Fruit fly (Drosophila melanogaster): ENCODE data around the gene sdt.

The sdt gene

DNA sequence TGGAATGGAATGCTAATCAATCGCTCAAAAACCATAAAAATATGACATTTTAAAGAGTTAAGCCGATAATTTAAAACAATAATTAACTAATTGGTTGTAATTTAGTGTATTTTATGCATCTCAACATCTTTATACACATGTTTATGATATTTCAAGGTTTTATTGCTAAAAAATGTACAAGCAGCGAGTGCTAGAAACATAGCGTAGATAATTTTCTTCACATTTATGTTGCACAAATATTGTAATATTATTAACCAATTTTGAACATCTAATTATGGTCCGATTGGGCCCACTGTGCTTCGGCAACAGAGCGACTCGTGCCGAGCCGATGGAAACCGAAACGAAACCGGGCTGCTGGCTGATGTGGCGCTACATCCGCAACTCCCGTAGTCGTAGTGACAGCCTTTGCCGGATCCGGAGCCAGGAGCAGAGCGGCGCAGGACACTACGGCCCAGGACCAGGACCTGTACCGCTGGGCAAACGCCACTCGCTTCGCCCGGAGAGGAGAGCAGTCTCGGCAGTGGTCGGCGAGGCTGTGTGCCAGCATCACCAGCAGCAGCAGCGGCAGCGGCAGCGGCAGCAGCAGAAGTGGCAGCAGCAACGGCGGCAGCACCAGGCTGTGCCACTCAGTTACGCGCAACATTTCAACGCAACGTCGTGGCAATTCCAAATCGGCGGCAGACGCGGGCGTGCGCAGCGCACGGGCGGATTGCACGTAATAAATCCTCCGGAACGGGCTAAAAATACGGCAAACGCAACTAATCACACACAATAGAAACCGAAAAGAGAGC, at the start of gene sdt:
TSS of gene sdt (plus strand) at position 385 of the 791 bp plus-strand sequence.
- TF ChIP-seq Eip78C (GFP tag) = peak; percentile 75
- peak; percentile 70 for TF ChIP-seq svp (GFP tag)
- peak in 1 of 2 experiments; percentile 48 for TF ChIP-seq ss (GFP tag; optimal IDR thresholded peaks at IDR 0.05)
- peak; percentile 42 for TF ChIP-seq CG32006 (GFP tag; optimal IDR thresholded peaks at IDR 0.05)
- TF ChIP-seq CG3919 (GFP tag; optimal IDR thresholded peaks at IDR 0.05) = no peak
- TF ChIP-seq net (GFP tag; optimal IDR thresholded peaks at IDR 0.05) = peak; percentile 11
- peak; percentile 10 for TF ChIP-seq dsx (GFP tag; optimal IDR thresholded peaks at IDR 0.05; ENCODE audit: poor library complexity, severe bottlenecking)
- no peak for TF ChIP-seq CG7368 (GFP tag; optimal IDR thresholded peaks at IDR 0.05)

DNA sequence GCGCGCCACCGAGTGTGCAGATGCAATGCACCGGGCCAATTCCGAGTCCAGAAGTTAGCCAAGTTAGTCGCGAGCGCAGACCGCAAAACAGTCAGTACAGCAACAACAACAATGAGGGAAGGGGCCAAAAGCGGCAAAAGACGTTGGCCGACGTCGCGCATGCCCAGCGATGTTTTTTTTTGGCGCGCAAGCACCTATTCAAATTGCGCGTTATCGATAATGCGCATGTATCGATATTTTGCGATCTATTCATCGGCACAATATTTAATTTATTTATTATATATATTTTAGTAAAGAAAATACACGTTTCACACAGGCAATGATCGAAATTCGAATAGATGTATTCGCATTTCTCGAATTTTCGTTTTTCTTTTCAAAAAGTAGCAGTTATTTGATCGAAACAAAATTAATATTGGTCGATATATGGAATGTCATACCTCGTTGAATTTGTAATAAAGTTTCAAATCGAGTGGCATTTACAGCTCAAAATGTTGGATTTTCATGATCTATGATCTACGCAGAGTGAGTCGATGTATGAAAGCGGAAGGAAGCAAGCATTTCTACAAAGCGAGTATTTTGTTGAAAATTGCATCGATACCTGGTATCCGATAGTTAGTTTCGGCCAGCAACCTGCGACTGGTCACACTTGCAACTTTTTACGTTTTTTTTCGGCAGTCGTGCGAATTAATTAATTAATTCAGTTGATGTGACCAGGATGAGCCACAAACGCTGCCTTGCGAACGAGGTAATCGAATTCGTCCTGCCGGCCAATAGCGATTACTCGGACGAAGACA, 48.9 kb upstream of the sdt start, which contains the start of gene CG2116:
TSS of gene CG2116 (plus strand) at position 609 of the 794 bp plus-strand sequence.
- TF ChIP-seq CG6163 (GFP tag; IDR thresholded peaks at IDR 0.05) (no peak), dac (GFP tag; optimal IDR thresholded peaks at IDR 0.05) (no peak), topi (GFP tag; optimal IDR thresholded peaks at IDR 0.05) (no peak), CG6276 (GFP tag; optimal IDR thresholded peaks at IDR 0.05) (no peak), Sox14 (GFP tag; optimal IDR thresholded peaks at IDR 0.05) (no peak), esn (GFP tag; optimal IDR thresholded peaks at IDR 0.05) (peak; percentile 13), CG7368 (GFP tag; optimal IDR thresholded peaks at IDR 0.05) (no peak), Eip78C (GFP tag) (peak; percentile 38), Lpt (GFP tag; optimal IDR thresholded peaks at IDR 0.05) (no peak), CG34406 (GFP tag; optimal IDR thresholded peaks at IDR 0.05) (no peak), Sox15 (GFP tag; optimal IDR thresholded peaks at IDR 0.05) (no peak), CG11902 (GFP tag; optimal IDR thresholded peaks at IDR 0.05) (no peak), CG6808 (GFP tag; optimal IDR thresholded peaks at IDR 0.05) (no peak)

DNA sequence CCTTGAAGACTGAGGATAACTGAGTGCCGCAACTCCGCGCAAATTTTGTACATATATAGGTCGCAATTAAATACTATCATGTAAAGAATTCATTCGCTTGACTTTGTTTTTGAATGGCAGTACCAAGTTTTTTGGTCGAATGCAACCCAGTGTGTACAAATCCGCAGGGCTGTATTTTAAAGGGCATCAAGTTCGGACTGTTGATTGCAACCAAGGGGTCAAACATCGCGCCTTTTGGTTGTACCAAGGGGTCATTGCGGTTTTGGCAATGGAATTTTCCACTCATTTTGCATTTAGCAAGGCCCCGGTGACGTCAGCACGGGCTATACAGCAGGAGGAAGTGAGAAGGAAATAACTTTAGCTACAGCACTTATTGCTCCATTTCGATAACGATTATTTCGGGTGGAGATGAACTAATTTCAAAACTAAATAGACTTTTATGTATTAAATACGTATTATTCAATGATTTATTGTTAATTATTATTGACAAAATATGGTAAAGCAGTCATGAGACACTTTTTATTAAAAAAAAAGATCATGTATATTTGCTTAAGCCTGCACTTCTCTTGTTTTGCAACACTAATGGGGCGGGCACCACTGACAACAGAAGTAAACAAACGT, 46.5 kb upstream of the sdt start, which contains the start of gene CG10958:
TSS of gene CG10958 (plus strand) at position 593 of the 621 bp plus-strand sequence.
- peak; percentile 61 for TF ChIP-seq lz (GFP tag; optimal IDR thresholded peaks at IDR 0.05)
- peak; percentile 14 for TF ChIP-seq Ets21C (GFP tag; optimal IDR thresholded peaks at IDR 0.05)
- TF ChIP-seq CG34406 (GFP tag; optimal IDR thresholded peaks at IDR 0.05) = peak; percentile 60
- TF ChIP-seq pdm3 (GFP tag; optimal IDR thresholded peaks at IDR 0.05) = peak; percentile 75
- TF ChIP-seq Smox (GFP tag; optimal IDR thresholded peaks at IDR 0.05) = no peak
- peak; percentile 34 for TF ChIP-seq CG6854 (GFP tag; optimal IDR thresholded peaks at IDR 0.05)
- TF ChIP-seq CG6792 (GFP tag; optimal IDR thresholded peaks at IDR 0.05) = peak; percentile 60
- TF ChIP-seq vri (GFP tag; optimal IDR thresholded peaks at IDR 0.05) = no peak
- TF ChIP-seq CG7368 (GFP tag; optimal IDR thresholded peaks at IDR 0.05) = no peak
- TF ChIP-seq CG11762 (GFP tag; optimal IDR thresholded peaks at IDR 0.05; ENCODE audit: insufficient read depth) = no peak
- TF ChIP-seq CG16779 (tag; optimal IDR thresholded peaks at IDR 0.05) = no peak
- peak; percentile 16 for TF ChIP-seq Sox15 (GFP tag; optimal IDR thresholded peaks at IDR 0.05)
- peak; percentile 52; the same call in 1 of the 2 replicates for TF ChIP-seq CG15336 (GFP tag; IDR thresholded peaks at IDR 0.05)
- TF ChIP-seq fkh (GFP tag; optimal IDR thresholded peaks at IDR 0.05) = peak; percentile 90
- TF ChIP-seq svp (GFP tag) = peak; percentile 85
- peak; percentile 65 for TF ChIP-seq topi (GFP tag; optimal IDR thresholded peaks at IDR 0.05)
- TF ChIP-seq Ets96B (tag; optimal IDR thresholded peaks at IDR 0.05) = peak; percentile 42
- no peak for TF ChIP-seq CG10669 (GFP tag; optimal IDR thresholded peaks at IDR 0.05)
- peak; percentile 74 for TF ChIP-seq achi (GFP tag; optimal IDR thresholded peaks at IDR 0.05)
- TF ChIP-seq ss (GFP tag; optimal IDR thresholded peaks at IDR 0.05) = no peak
- TF ChIP-seq fd59A (GFP tag; optimal IDR thresholded peaks at IDR 0.05) = no peak
- peak; percentile 73 for TF ChIP-seq CG3919 (GFP tag; optimal IDR thresholded peaks at IDR 0.05)
- peak; percentile 72 for TF ChIP-seq esn (GFP tag; optimal IDR thresholded peaks at IDR 0.05)
- peak; percentile 69 for TF ChIP-seq CG10631 (GFP tag; optimal IDR thresholded peaks at IDR 0.05)
- no peak for TF ChIP-seq CG32006 (GFP tag; optimal IDR thresholded peaks at IDR 0.05)
- no peak for TF ChIP-seq dac (GFP tag; optimal IDR thresholded peaks at IDR 0.05)
- TF ChIP-seq CG8319 (GFP tag; optimal IDR thresholded peaks at IDR 0.05) = peak; percentile 34
- TF ChIP-seq CG4318 (GFP tag; optimal IDR thresholded peaks at IDR 0.05) = no peak
- no peak for TF ChIP-seq Sox102F (GFP tag; optimal IDR thresholded peaks at IDR 0.05)
- TF ChIP-seq Blimp-1 (GFP tag; optimal IDR thresholded peaks at IDR 0.05) = no peak
- peak; percentile 48 for TF ChIP-seq eg (GFP tag; IDR thresholded peaks at IDR 0.05)
- no peak for TF ChIP-seq dsx (GFP tag; optimal IDR thresholded peaks at IDR 0.05; ENCODE audit: poor library complexity, severe bottlenecking)
- no peak for TF ChIP-seq CG6808 (GFP tag; optimal IDR thresholded peaks at IDR 0.05)
- TF ChIP-seq Hr39 (GFP tag; optimal IDR thresholded peaks at IDR 0.05) = peak; percentile 28
- TF ChIP-seq CG6276 (GFP tag; optimal IDR thresholded peaks at IDR 0.05) = no peak
